Worm (Caenorhabditis elegans) whole organism, young adult: Measurements from ENCODE around the gene cogc-2.

Experiments
- cebp-1 ChIP-seq, 2 experiments: fragments of 200-800 bp in 1 of 2; sonication (Bioruptor generic) in 1 of 2; sonication (generic microtip) in 1 of 2; IDR thresholded peaks in 1 of 2; optimal IDR thresholded peaks in 1 of 2; 2 replicates each; pipeline versions ENCODE4 v1.3.6 to Lab custom; 2017 to 2022; ENCODE audit warnings: missing compliant biosample characterization in 2 of 2, missing genetic modification characterization in 2 of 2, mild to moderate bottlenecking in 1 of 2, missing genetic modification reagents in 1 of 2, moderate library complexity in 1 of 2
- hmg-1.2 ChIP-seq: fragments of 200-800 bp; sonication (Bioruptor generic); IDR thresholded peaks from 2 replicates; pipeline ENCODE4 v1.3.6; 2022; ENCODE audit warnings: missing genetic modification reagents, missing genetic modification characterization, missing compliant biosample characterization
- let-607 ChIP-seq, 2 experiments: fragments of 200-800 bp in 1 of 2; sonication (Bioruptor generic) in 1 of 2; sonication (generic microtip) in 1 of 2; optimal IDR thresholded peaks; 2 replicates each; lab custom pipeline; 2016 to 2018; ENCODE audit warnings: mild to moderate bottlenecking in 2 of 2, missing compliant biosample characterization in 2 of 2, missing genetic modification characterization in 2 of 2, moderate library complexity in 2 of 2, missing genotype in 1 of 2
- madf-3 ChIP-seq: fragments of 200-800 bp; sonication (Bioruptor generic); IDR thresholded peaks from 2 replicates; pipeline ENCODE4 v1.3.6; 2022; ENCODE audit warnings: missing genetic modification reagents, missing genetic modification characterization, missing compliant biosample characterization
- nhr-90 ChIP-seq: sonication (generic microtip); optimal IDR thresholded peaks from 2 replicates; lab custom pipeline; 2016; ENCODE audit warnings: missing genotype, mild to moderate bottlenecking, missing genetic modification characterization, missing compliant biosample characterization
- pha-4 ChIP-seq: fragments of 150-350 bp; sonication (generic microtip); optimal IDR thresholded peaks from 2 replicates; lab custom pipeline; 2014; ENCODE audit warnings: missing biosample characterization, missing genetic modification reagents, missing genetic modification characterization

ce11 chrIV:7049672-7050206 is 10.4 kb upstream of the cogc-2 start, which contains the start of gene nhr-105:
- TF ChIP-seq madf-3 (GFP tag; lab: Robert Waterston, UW) (no peak), cebp-1 (GFP tag; IDR thresholded peaks at IDR 0.05; lab: Robert Waterston, UW) (no peak), cebp-1 (tag; optimal IDR thresholded peaks at IDR 0.05; lab: Kevin White, UChicago) (peak; percentile 63), nhr-90 (tag; lab: Kevin White, UChicago) (peak; percentile 39), hmg-1.2 (GFP tag; lab: Robert Waterston, UW) (peak; percentile 70), pha-4 (tag; lab: Kevin White, UChicago) (no peak), let-607 (tag; optimal IDR thresholded peaks at IDR 0.05; lab: Kevin White, UChicago) (no peak)
